Fruit fly (Drosophila melanogaster): Measurements from ENCODE around the gene CG17110.

DNA sequence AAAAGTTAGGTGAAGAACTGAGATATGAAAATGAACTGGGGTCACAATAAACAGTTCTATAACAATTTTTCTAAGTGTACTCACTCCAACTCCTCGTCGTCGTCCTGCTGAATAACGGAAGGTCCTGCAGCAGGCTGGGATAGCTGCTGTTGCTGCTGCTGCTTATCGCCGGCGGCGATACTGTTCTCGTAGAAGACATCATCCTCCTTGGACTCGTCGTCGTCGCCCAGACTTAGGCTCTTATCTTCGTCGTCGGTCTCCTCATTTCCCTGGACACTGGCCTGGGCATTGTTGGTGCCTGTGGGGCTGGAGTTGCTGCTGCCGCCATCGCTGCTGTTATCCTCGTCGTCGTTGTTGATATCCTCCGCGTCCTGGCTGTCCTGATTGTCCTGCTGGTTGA, 10.3 kb upstream of the CG17110 start:
- TF ChIP-seq psq (GFP tag; optimal IDR thresholded peaks at IDR 0.05): no peak
- TF ChIP-seq h (GFP tag; optimal IDR thresholded peaks at IDR 0.05): no peak
- no peak for TF ChIP-seq fru (GFP tag; optimal IDR thresholded peaks at IDR 0.05)
- no peak for TF ChIP-seq lola (GFP tag; optimal IDR thresholded peaks at IDR 0.05)
- TF ChIP-seq Abd-B (GFP tag; optimal IDR thresholded peaks at IDR 0.05): no peak
- no peak for TF ChIP-seq pan (optimal IDR thresholded peaks at IDR 0.05)
- no peak for TF ChIP-seq woc (GFP tag; optimal IDR thresholded peaks at IDR 0.05)
- TF ChIP-seq Hnf4 (GFP tag; optimal IDR thresholded peaks at IDR 0.05): no peak

All from whole organism, wandering third instar larva.